Fruit fly (Drosophila melanogaster) whole organism, wandering third instar larva: Measurements from ENCODE around the gene CG32639.

Source experiments
- Abd-B ChIP-seq: fragments of >200 bp; optimal IDR thresholded peaks from 2 replicates; lab custom pipeline; 2017; ENCODE audit warnings: missing biosample characterization, missing genetic modification characterization
- CG32264 ChIP-seq: fragments of 200-800 bp; sonication (Bioruptor generic); optimal IDR thresholded peaks from 2 replicates; lab custom pipeline; 2016; ENCODE audit warnings: missing biosample characterization, missing genetic modification characterization
- CG9705 ChIP-seq: fragments of 200-800 bp; sonication (Bioruptor generic); optimal IDR thresholded peaks from 2 replicates; lab custom pipeline; 2018; ENCODE audit warnings: missing biosample characterization, mild to moderate bottlenecking, missing genetic modification characterization
- CrebA ChIP-seq: fragments of 200-800 bp; sonication (Bioruptor generic); optimal IDR thresholded peaks from 2 replicates; lab custom pipeline; 2016; ENCODE audit warnings: missing biosample characterization, mild to moderate bottlenecking, missing genetic modification characterization, borderline replicate concordance
- Dfd ChIP-seq: fragments of >200 bp; optimal IDR thresholded peaks from 2 replicates; lab custom pipeline; 2017; ENCODE audit warnings: missing biosample characterization, missing genetic modification characterization
- Dif ChIP-seq: fragments of 200-275, 200-300 bp; sonication (Bioruptor generic); optimal IDR thresholded peaks from 2 replicates; lab custom pipeline; 2018; ENCODE audit warnings: missing biosample characterization, missing genetic modification characterization; ENCODE audit not compliant: partially characterized antibody
- GATAd ChIP-seq: sonication (Bioruptor generic); optimal IDR thresholded peaks from 2 replicates; lab custom pipeline; 2016; ENCODE audit warnings: missing biosample characterization, missing genetic modification characterization
- HLH106 ChIP-seq: fragments of 200-800 bp; optimal IDR thresholded peaks from 3 replicates; lab custom pipeline; 2019; ENCODE audit warnings: missing biosample characterization, mild to moderate bottlenecking, missing genetic modification characterization, moderate library complexity
- Hnf4 ChIP-seq: fragments of 200-800 bp; sonication (Bioruptor generic); optimal IDR thresholded peaks from 2 replicates; lab custom pipeline; 2016; ENCODE audit warnings: missing biosample characterization, mild to moderate bottlenecking, missing genetic modification characterization
- Hr78 ChIP-seq: fragments of >200 bp; optimal IDR thresholded peaks from 2 replicates; lab custom pipeline; 2017; ENCODE audit warnings: missing biosample characterization, missing genetic modification characterization
- Hr83 ChIP-seq: fragments of 200-300 bp; sonication (Bioruptor generic); optimal IDR thresholded peaks from 2 replicates; lab custom pipeline; 2016; ENCODE audit warnings: missing biosample characterization, mild to moderate bottlenecking, missing genetic modification characterization, moderate library complexity; ENCODE audit not compliant: poor library complexity, severe bottlenecking
- Jra ChIP-seq: sonication (Bioruptor generic); optimal IDR thresholded peaks from 2 replicates; lab custom pipeline; 2016; ENCODE audit warnings: missing biosample characterization, missing genetic modification characterization
- Mio ChIP-seq: sonication (Bioruptor generic); optimal IDR thresholded peaks from 2 replicates; lab custom pipeline; 2016; ENCODE audit warnings: missing biosample characterization, missing genetic modification characterization
- Myc ChIP-seq: fragments of >200 bp; optimal IDR thresholded peaks from 2 replicates; lab custom pipeline; 2017
- N ChIP-seq: fragments of >200 bp; optimal IDR thresholded peaks from 2 replicates; lab custom pipeline; 2018; ENCODE audit warnings: missing biosample characterization, missing external identifiers, missing genetic modification characterization
- OdsH ChIP-seq: fragments of 200-800 bp; sonication (Bioruptor generic); optimal IDR thresholded peaks from 2 replicates; lab custom pipeline; 2016; ENCODE audit warnings: missing biosample characterization, mild to moderate bottlenecking, missing genetic modification characterization
- Rel ChIP-seq, 2 experiments: fragments of 200-800 bp; sonication (Bioruptor generic) in 1 of 2; optimal IDR thresholded peaks; 2 replicates in 1 of 2; 3 replicates in 1 of 2; lab custom pipeline; 2016 to 2019; ENCODE audit warnings: mild to moderate bottlenecking in 2 of 2, missing biosample characterization in 2 of 2, missing genetic modification characterization in 2 of 2, moderate library complexity in 1 of 2
- Sp1 ChIP-seq: fragments of 200-800 bp; sonication (Bioruptor generic); optimal IDR thresholded peaks from 3 replicates; lab custom pipeline; 2019; ENCODE audit warnings: missing biosample characterization, mild to moderate bottlenecking, missing genetic modification characterization, moderate library complexity
- Vsx2 ChIP-seq: fragments of 200-300, 225-300 bp; sonication (Bioruptor generic); optimal IDR thresholded peaks from 2 replicates; lab custom pipeline; 2018; ENCODE audit warnings: missing biosample characterization, missing genetic modification characterization; ENCODE audit not compliant: partially characterized antibody
- br ChIP-seq: fragments of 200-800 bp; sonication (Bioruptor generic); optimal IDR thresholded peaks from 2 replicates; lab custom pipeline; 2016; ENCODE audit warnings: missing biosample characterization, missing genetic modification characterization
- brk ChIP-seq: fragments of 200-800 bp; sonication (Bioruptor generic); optimal IDR thresholded peaks from 2 replicates; lab custom pipeline; 2016; ENCODE audit warnings: missing biosample characterization, mild to moderate bottlenecking, missing genetic modification characterization
- dl ChIP-seq, 2 experiments: fragments of 175-275, 200-275 bp in 1 of 2; fragments of 200-275 bp in 1 of 2; sonication (Bioruptor generic); optimal IDR thresholded peaks; lab custom pipeline; 2018; ENCODE audit warnings: mild to moderate bottlenecking in 2 of 2, missing biosample characterization in 2 of 2, missing genetic modification characterization in 2 of 2, moderate library complexity in 2 of 2; ENCODE audit not compliant: partially characterized antibody in 2 of 2, insufficient read depth in 1 of 2
- dmrt93B ChIP-seq: fragments of 200-800 bp; sonication (Bioruptor generic); optimal IDR thresholded peaks from 2 replicates; lab custom pipeline; 2018; ENCODE audit warnings: missing biosample characterization, mild to moderate bottlenecking, missing genetic modification characterization
- dsf ChIP-seq: sonication (Bioruptor generic); optimal IDR thresholded peaks from 2 replicates; lab custom pipeline; 2016; ENCODE audit warnings: missing biosample characterization, missing genetic modification characterization, borderline replicate concordance
- ey ChIP-seq: fragments of 200-800 bp; sonication (Bioruptor generic); optimal IDR thresholded peaks from 2 replicates; lab custom pipeline; 2016; ENCODE audit warnings: missing biosample characterization, missing genetic modification characterization
- foxo ChIP-seq, 2 experiments: fragments of 200-800 bp; sonication (Bioruptor generic); optimal IDR thresholded peaks; 2 replicates in 1 of 2; 3 replicates in 1 of 2; lab custom pipeline; 2016 to 2017; ENCODE audit warnings: missing biosample characterization in 2 of 2, missing genetic modification characterization in 2 of 2
- fru ChIP-seq: fragments of 200-800 bp; sonication (Bioruptor generic); optimal IDR thresholded peaks from 3 replicates; lab custom pipeline; 2016; ENCODE audit warnings: missing biosample characterization, mild to moderate bottlenecking, missing genetic modification characterization
- h ChIP-seq: fragments of 200-800 bp; sonication (Bioruptor generic); optimal IDR thresholded peaks from 3 replicates; lab custom pipeline; 2016; ENCODE audit warnings: missing biosample characterization, mild to moderate bottlenecking, missing genetic modification characterization
- jim ChIP-seq: fragments of 175-275, 200-325 bp; sonication (Bioruptor generic); optimal IDR thresholded peaks from 2 replicates; lab custom pipeline; 2016; ENCODE audit warnings: missing biosample characterization, mild to moderate bottlenecking, missing genetic modification characterization
- lola ChIP-seq: fragments of >200 bp; optimal IDR thresholded peaks from 2 replicates; lab custom pipeline; 2017; ENCODE audit warnings: missing biosample characterization, missing genetic modification characterization
- pan ChIP-seq: fragments of >200 bp; optimal IDR thresholded peaks from 2 replicates; lab custom pipeline; 2017
- psq ChIP-seq: fragments of 200-800 bp; sonication (Bioruptor generic); optimal IDR thresholded peaks from 3 replicates; lab custom pipeline; 2017; ENCODE audit warnings: missing biosample characterization, mild to moderate bottlenecking, missing genetic modification characterization, moderate library complexity
- rgr ChIP-seq: fragments of 200-800 bp; sonication (Bioruptor generic); optimal IDR thresholded peaks from 3 replicates; lab custom pipeline; 2016; ENCODE audit warnings: missing biosample characterization, mild to moderate bottlenecking, missing genetic modification characterization
- sage ChIP-seq: fragments of 200-800 bp; sonication (Bioruptor generic); optimal IDR thresholded peaks from 2 replicates; lab custom pipeline; 2016; ENCODE audit warnings: missing biosample characterization, mild to moderate bottlenecking, missing genetic modification characterization
- sv ChIP-seq: fragments of 200-800 bp; sonication (Bioruptor generic); optimal IDR thresholded peaks from 3 replicates; lab custom pipeline; 2016; ENCODE audit warnings: missing biosample characterization, missing genetic modification characterization
- tai ChIP-seq: sonication (Bioruptor generic); optimal IDR thresholded peaks from 2 replicates; lab custom pipeline; 2016; ENCODE audit warnings: missing biosample characterization, missing genetic modification characterization
- usp ChIP-seq: fragments of >200 bp; optimal IDR thresholded peaks from 2 replicates; lab custom pipeline; 2017; ENCODE audit warnings: missing biosample characterization, missing genetic modification characterization
- woc ChIP-seq: sonication (Bioruptor generic); optimal IDR thresholded peaks from 2 replicates; lab custom pipeline; 2016; ENCODE audit warnings: missing biosample characterization, mild to moderate bottlenecking, missing genetic modification characterization

CG32639 gene

dm6 chrX:13221311-13221710 is 15.1 kb downstream of the CG32639 start:
- TF ChIP-seq foxo (GFP tag; optimal IDR thresholded peaks at IDR 0.05; lab: Kevin White, UChicago) (peak in 1 of 2 experiments; percentile 41), CrebA (GFP tag; lab: Kevin White, UChicago) (no peak), dmrt93B (GFP tag; lab: Kevin White, UChicago) (no peak), psq (GFP tag; lab: Kevin White, UChicago) (peak; percentile 26), Rel (GFP tag; optimal IDR thresholded peaks at IDR 0.05; lab: Kevin White, UChicago) (no peak), Rel (tag; optimal IDR thresholded peaks at IDR 0.05; lab: Kevin White, UChicago) (no peak), CG9705 (GFP tag; lab: Kevin White, UChicago) (no peak), Abd-B (GFP tag; lab: Kevin White, UChicago) (no peak), dl (GFP tag; optimal IDR thresholded peaks at IDR 0.05; lab: Kevin White, UChicago; ENCODE audit: insufficient read depth in 1 of 2, partially characterized antibody in 2 of 2) (no peak), brk (GFP tag; lab: Kevin White, UChicago) (no peak), GATAd (GFP tag; lab: Kevin White, UChicago) (no peak), HLH106 (peak; percentile 36), ey (GFP tag; lab: Kevin White, UChicago) (peak; percentile 39), fru (GFP tag; lab: Kevin White, UChicago) (peak; percentile 59), h (GFP tag; lab: Kevin White, UChicago) (peak; percentile 53), Jra (no peak), rgr (GFP tag; lab: Kevin White, UChicago) (peak; percentile 20), N (GFP tag; lab: Kevin White, UChicago) (no peak), br (GFP tag; lab: Kevin White, UChicago) (no peak), sage (GFP tag; lab: Kevin White, UChicago) (no peak), Sp1 (GFP tag; lab: Kevin White, UChicago) (peak; percentile 1), lola (no peak), tai (GFP tag; lab: Kevin White, UChicago) (no peak), Dif (no peak), dsf (GFP tag; lab: Kevin White, UChicago) (no peak), woc (GFP tag; lab: Kevin White, UChicago) (peak; percentile 22), Hr78 (GFP tag; lab: Kevin White, UChicago) (no peak), usp (no peak), Hnf4 (peak; percentile 14), Vsx2 (GFP tag; lab: Kevin White, UChicago) (no peak), Myc (lab: Kevin White, UChicago) (no peak), pan (lab: Kevin White, UChicago) (no peak), sv (GFP tag; lab: Kevin White, UChicago) (no peak), CG32264 (GFP tag; lab: Kevin White, UChicago) (no peak), Dfd (GFP tag; lab: Kevin White, UChicago) (no peak), Hr83 (GFP tag; lab: Kevin White, UChicago) (no peak), jim (GFP tag; lab: Kevin White, UChicago) (no peak), OdsH (GFP tag; lab: Kevin White, UChicago) (no peak), Mio (GFP tag; lab: Kevin White, UChicago) (no peak)

DNA sequence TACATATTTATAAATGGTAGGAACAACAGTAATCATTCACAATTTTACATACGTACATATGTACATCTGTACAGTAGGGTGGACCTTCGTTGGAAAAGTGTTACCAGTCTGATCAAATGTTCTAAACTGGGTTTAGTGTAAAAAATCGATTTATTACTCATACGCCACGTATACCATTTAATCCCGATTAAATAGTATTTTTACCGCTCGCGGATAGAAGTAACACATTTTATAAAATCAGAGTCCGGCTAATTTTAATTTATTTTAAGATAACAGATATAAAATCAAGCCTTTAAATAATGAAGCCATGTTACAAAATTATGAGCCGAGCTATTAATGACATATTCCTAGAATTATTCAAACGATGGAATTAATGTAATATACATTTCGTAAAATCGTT is 15.9 kb downstream of the CG32639 start:
- TF ChIP-seq br (GFP tag; lab: Kevin White, UChicago) = no peak
- TF ChIP-seq pan (lab: Kevin White, UChicago) = no peak
- peak; percentile 28 for TF ChIP-seq HLH106
- no peak for TF ChIP-seq CG9705 (GFP tag; lab: Kevin White, UChicago)
- TF ChIP-seq Sp1 (GFP tag; lab: Kevin White, UChicago) = peak; percentile 17
- TF ChIP-seq psq (GFP tag; lab: Kevin White, UChicago) = no peak
- no peak for TF ChIP-seq dmrt93B (GFP tag; lab: Kevin White, UChicago)
- TF ChIP-seq foxo (GFP tag; optimal IDR thresholded peaks at IDR 0.05; lab: Kevin White, UChicago) = peak in 1 of 2 experiments; percentile 9
